Worm (Caenorhabditis elegans): Measurements from ENCODE around the gene ucr-1.

ce11 chrIII:5642692-5643091 lies 50.8 kb downstream of the ucr-1 start:
- TF ChIP-seq ztf-29 (GFP tag; IDR thresholded peaks at IDR 0.05) (no peak), T22C8.4 (GFP tag; IDR thresholded peaks at IDR 0.05) (no peak), tab-1 (GFP tag; IDR thresholded peaks at IDR 0.05) (no peak), ref-1 (GFP tag; conservative IDR thresholded peaks at IDR 0.05) (no peak), med-1 (GFP tag; optimal IDR thresholded peaks at IDR 0.05; ENCODE audit: insufficient read depth) (no peak), klf-2 (GFP tag; conservative IDR thresholded peaks at IDR 0.05) (no peak)
